Worm (Caenorhabditis elegans) whole organism, late embryonic: ENCODE data around the gene elpc-3.

Experiments
- F13H6.1 ChIP-seq: sonication (generic microtip); optimal IDR thresholded peaks from 2 replicates; lab custom pipeline; 2016; ENCODE audit warnings: missing genetic modification characterization, missing compliant biosample characterization
- ama-1 ChIP-seq: fragments of 150-350 bp; optimal IDR thresholded peaks from 2 replicates; lab custom pipeline; 2014
- che-1 ChIP-seq: sonication (generic microtip); optimal IDR thresholded peaks from 2 replicates; lab custom pipeline; 2016; ENCODE audit warnings: mild to moderate bottlenecking, missing genetic modification characterization, missing compliant biosample characterization
- lin-11 ChIP-seq: fragments of 200-800 bp; sonication (Bioruptor generic); optimal IDR thresholded peaks from 2 replicates; lab custom pipeline; 2018; ENCODE audit warnings: mild to moderate bottlenecking, missing genetic modification characterization, missing compliant biosample characterization
- pax-1 ChIP-seq: fragments of 150-350 bp; optimal IDR thresholded peaks from 2 replicates; lab custom pipeline; 2014; ENCODE audit warnings: missing biosample characterization, missing genetic modification characterization

- no peak for TF ChIP-seq che-1
- TF ChIP-seq ama-1 (lab: Kevin White, UChicago): no peak
- no peak for TF ChIP-seq pax-1
- TF ChIP-seq lin-11 (tag; lab: Kevin White, UChicago): no peak
- TF ChIP-seq F13H6.1 (tag; lab: Kevin White, UChicago): no peak
These were observed 18.3 kb downstream of the elpc-3 start, which contains the start of gene srj-4 for ce11 chrV:12162906-12163305.
